Worm (Caenorhabditis elegans): ENCODE data around the gene C25H3.1.

- no peak for TF ChIP-seq lin-39 (tag; optimal IDR thresholded peaks at IDR 0.05)
- TF ChIP-seq ztf-11 (tag; optimal IDR thresholded peaks at IDR 0.05), result no peak
- TF ChIP-seq unc-55 (GFP tag; optimal IDR thresholded peaks at IDR 0.05), result no peak
- no peak for TF ChIP-seq mdl-1 (tag; optimal IDR thresholded peaks at IDR 0.05)
- TF ChIP-seq nhr-25 (tag; optimal IDR thresholded peaks at IDR 0.05), result no peak
- no peak for TF ChIP-seq nhr-12 (tag; optimal IDR thresholded peaks at IDR 0.05)
- TF ChIP-seq elt-1 (tag; optimal IDR thresholded peaks at IDR 0.05), result no peak
Observed at ce11 chrII:5680703-5681102, 18.2 kb upstream of the C25H3.1 start, which contains the start of gene flp-27.

Data from whole organism, L2 larva.